Fruit fly (Drosophila melanogaster) whole organism, embryonic: ENCODE results near the gene CG34450.

Source experiments
- Aef1 ChIP-seq: fragments of 200-800 bp; sonication (Bioruptor generic); IDR thresholded peaks from 3 replicates; pipeline ENCODE4 v1.3.6; 2022; ENCODE audit warnings: missing biosample characterization, missing genetic modification characterization
- Blimp-1 ChIP-seq: fragments of 200-800 bp; sonication (Bioruptor generic); optimal IDR thresholded peaks from 3 replicates; lab custom pipeline; 2018; ENCODE audit warnings: missing biosample characterization, missing genetic modification characterization, mild to moderate bottlenecking, moderate library complexity, missing genetic modification reagents
- CG1024 ChIP-seq: fragments of 200-800 bp; sonication (Bioruptor generic); IDR thresholded peaks from 2 replicates; pipeline ENCODE4 v1.3.6; 2022; ENCODE audit warnings: missing biosample characterization, missing genetic modification characterization
- CG10543 ChIP-seq: fragments of 200-800 bp; sonication (Bioruptor generic); optimal IDR thresholded peaks from 3 replicates; lab custom pipeline; 2017; ENCODE audit warnings: missing biosample characterization, mild to moderate bottlenecking, missing genetic modification characterization, moderate library complexity
- CG11696 ChIP-seq: fragments of 200-800 bp; sonication (Bioruptor generic); IDR thresholded peaks from 2 replicates; pipeline ENCODE4 v1.3.6; 2022; ENCODE audit warnings: missing biosample characterization, missing genetic modification characterization
- CG12744 ChIP-seq: fragments of 200-800 bp; sonication (Bioruptor generic); optimal IDR thresholded peaks from 2 replicates; lab custom pipeline; 2016; ENCODE audit warnings: missing biosample characterization, missing genetic modification characterization
- CG14965 ChIP-seq: fragments of 200-800 bp; sonication (Bioruptor generic); optimal IDR thresholded peaks from 2 replicates; lab custom pipeline; 2016; ENCODE audit warnings: missing biosample characterization, missing genetic modification characterization, borderline replicate concordance
- CG15269 ChIP-seq: fragments of 200-800 bp; sonication (Bioruptor generic); optimal IDR thresholded peaks from 2 replicates; lab custom pipeline; 2018; ENCODE audit warnings: missing biosample characterization, mild to moderate bottlenecking, missing genetic modification characterization, moderate library complexity
- CG1647 ChIP-seq: fragments of 200-800 bp; sonication (Bioruptor generic); optimal IDR thresholded peaks from 3 replicates; lab custom pipeline; 2016; ENCODE audit warnings: missing biosample characterization, missing genetic modification characterization
- CG16815 ChIP-seq: fragments of 200-800 bp; sonication (Bioruptor generic); optimal IDR thresholded peaks from 3 replicates; lab custom pipeline; 2017; ENCODE audit warnings: missing biosample characterization, mild to moderate bottlenecking, missing genetic modification characterization
- CG17359 ChIP-seq: fragments of 200-800 bp; sonication (Bioruptor generic); optimal IDR thresholded peaks from 3 replicates; lab custom pipeline; 2018; ENCODE audit warnings: missing biosample characterization, mild to moderate bottlenecking, missing genetic modification characterization, moderate library complexity
- CG17385 ChIP-seq: fragments of 200-800 bp; sonication (Bioruptor generic); optimal IDR thresholded peaks from 3 replicates; lab custom pipeline; 2018; ENCODE audit warnings: missing biosample characterization, mild to moderate bottlenecking, missing genetic modification characterization
- CG17568 ChIP-seq: fragments of 200-800 bp; sonication (Bioruptor generic); optimal IDR thresholded peaks from 2 replicates; lab custom pipeline; 2018; ENCODE audit warnings: missing biosample characterization, mild to moderate bottlenecking, missing genetic modification characterization, moderate library complexity
- CG18011 ChIP-seq: fragments of 200-800 bp; sonication (Bioruptor generic); optimal IDR thresholded peaks from 2 replicates; lab custom pipeline; 2017; ENCODE audit warnings: missing biosample characterization, missing genetic modification characterization, mild to moderate bottlenecking, moderate library complexity, missing genotype
- CG18764 ChIP-seq: fragments of 200-800 bp; sonication (Bioruptor generic); optimal IDR thresholded peaks from 3 replicates; lab custom pipeline; 2016; ENCODE audit warnings: missing biosample characterization, missing genetic modification characterization
- CG2199 ChIP-seq: fragments of 200-800 bp; sonication (Bioruptor generic); IDR thresholded peaks from 3 replicates; pipeline ENCODE4 v1.3.6; 2022; ENCODE audit warnings: missing biosample characterization, missing genetic modification characterization
- CG31441 ChIP-seq: fragments of 200-800 bp; sonication (Bioruptor generic); IDR thresholded peaks from 2 replicates; pipeline ENCODE4 v1.3.6; 2022; ENCODE audit warnings: missing biosample characterization, missing genetic modification characterization
- CG34224 ChIP-seq: fragments of 200-800 bp; sonication (Bioruptor generic); IDR thresholded peaks from 3 replicates; pipeline ENCODE4 v1.3.6; 2022; ENCODE audit warnings: missing biosample characterization, missing genetic modification characterization; ENCODE audit not compliant: partially characterized antibody
- CG34376 ChIP-seq: fragments of 200-800 bp; sonication (Bioruptor generic); optimal IDR thresholded peaks from 2 replicates; lab custom pipeline; 2018; ENCODE audit warnings: missing biosample characterization, mild to moderate bottlenecking, missing genetic modification characterization
- CG4854 ChIP-seq: fragments of 200-800 bp; sonication (Bioruptor generic); optimal IDR thresholded peaks from 2 replicates; lab custom pipeline; 2016; ENCODE audit warnings: missing biosample characterization, missing genetic modification characterization, inconsistent platforms
- CG5180 ChIP-seq: fragments of 200-800 bp; sonication (Bioruptor generic); optimal IDR thresholded peaks from 3 replicates; lab custom pipeline; 2017; ENCODE audit warnings: missing biosample characterization, missing genetic modification characterization, mild to moderate bottlenecking, moderate library complexity, missing genetic modification reagents
- CG6689 ChIP-seq: fragments of 200-800 bp; sonication (Bioruptor generic); IDR thresholded peaks from 2 replicates; pipeline ENCODE4 v1.3.6; 2022; ENCODE audit warnings: missing biosample characterization, missing genetic modification characterization
- CG6813 ChIP-seq: fragments of 200-800 bp; sonication (Bioruptor generic); optimal IDR thresholded peaks from 2 replicates; lab custom pipeline; 2017; ENCODE audit warnings: missing biosample characterization, missing genetic modification characterization, mild to moderate bottlenecking, moderate library complexity, missing genetic modification reagents
- CG9817 ChIP-seq: fragments of 200-800 bp; sonication (Bioruptor generic); optimal IDR thresholded peaks from 2 replicates; lab custom pipeline; 2018; ENCODE audit warnings: missing biosample characterization, mild to moderate bottlenecking, missing genetic modification characterization, moderate library complexity
- Dad ChIP-seq: fragments of 200-800 bp; sonication (Bioruptor generic); optimal IDR thresholded peaks from 3 replicates; lab custom pipeline; 2016; ENCODE audit warnings: missing biosample characterization, missing genetic modification characterization
- Dll ChIP-seq: fragments of 200-800 bp; sonication (Bioruptor generic); IDR thresholded peaks from 4 replicates; pipeline ENCODE4 v1.3.6; 2022; ENCODE audit warnings: missing biosample characterization, missing genetic modification characterization; ENCODE audit not compliant: partially characterized antibody
- Jarid2 ChIP-seq: fragments of 200-800 bp; sonication (Bioruptor generic); optimal IDR thresholded peaks from 3 replicates; lab custom pipeline; 2017; ENCODE audit warnings: mild to moderate bottlenecking, missing biosample characterization, missing genetic modification reagents, missing genetic modification characterization
- NC2α ChIP-seq: fragments of 200-800 bp; sonication (Bioruptor generic); optimal IDR thresholded peaks from 2 replicates; lab custom pipeline; 2016; ENCODE audit warnings: missing biosample characterization, missing genetic modification characterization
- NFAT ChIP-seq: fragments of 200-800 bp; sonication (Bioruptor generic); IDR thresholded peaks from 2 replicates; pipeline ENCODE4 v1.3.6; 2022; ENCODE audit warnings: missing biosample characterization, missing genetic modification characterization
- Ravus ChIP-seq: fragments of 200-800 bp; sonication (Bioruptor generic); IDR thresholded peaks from 2 replicates; pipeline ENCODE4 v1.3.6; 2022; ENCODE audit warnings: missing biosample characterization, missing genetic modification characterization
- Scr ChIP-seq: fragments of 200-800 bp; sonication (Bioruptor generic); IDR thresholded peaks from 2 replicates; pipeline ENCODE4 v1.3.6; 2022; ENCODE audit warnings: missing biosample characterization, missing genetic modification characterization; ENCODE audit not compliant: partially characterized antibody
- Six4 ChIP-seq: fragments of 200-800 bp; sonication (Bioruptor generic); optimal IDR thresholded peaks from 2 replicates; lab custom pipeline; 2016; ENCODE audit warnings: missing biosample characterization, missing genetic modification characterization
- ara ChIP-seq: fragments of 200-800 bp; sonication (Bioruptor generic); IDR thresholded peaks from 2 replicates; pipeline ENCODE4 v1.3.6; 2022; ENCODE audit warnings: missing biosample characterization, missing genetic modification characterization
- az2 ChIP-seq: fragments of 200-800 bp; sonication (Bioruptor generic); optimal IDR thresholded peaks from 3 replicates; lab custom pipeline; 2016; ENCODE audit warnings: missing biosample characterization, missing genetic modification characterization
- crp ChIP-seq, 2 experiments: fragments of 200-800 bp; sonication (Bioruptor generic); optimal IDR thresholded peaks; 2 replicates in 1 of 2; 3 replicates in 1 of 2; lab custom pipeline; 2017; ENCODE audit warnings: missing biosample characterization in 2 of 2, missing genetic modification characterization in 2 of 2, mild to moderate bottlenecking in 1 of 2, moderate library complexity in 1 of 2
- dan ChIP-seq: fragments of 200-800 bp; sonication (Bioruptor generic); IDR thresholded peaks from 2 replicates; pipeline ENCODE4 v1.3.6; 2022; ENCODE audit warnings: missing biosample characterization, missing genetic modification characterization
- dimm ChIP-seq: fragments of 200-800 bp; sonication (Bioruptor generic); IDR thresholded peaks from 2 replicates; pipeline ENCODE4 v1.3.6; 2022; ENCODE audit warnings: missing biosample characterization, missing genetic modification characterization
- dmrt11E ChIP-seq: fragments of 200-800 bp; sonication (Bioruptor generic); optimal IDR thresholded peaks from 3 replicates; lab custom pipeline; 2018; ENCODE audit warnings: missing biosample characterization, mild to moderate bottlenecking, missing genetic modification characterization, moderate library complexity
- esg ChIP-seq: fragments of 200-800 bp; sonication (Bioruptor generic); conservative IDR thresholded peaks from 2 replicates; pipeline ENCODE4 v1.3.6; 2022; ENCODE audit warnings: missing biosample characterization, missing genetic modification characterization
- gsb ChIP-seq: fragments of 200-800 bp; sonication (Bioruptor generic); IDR thresholded peaks from 2 replicates; pipeline ENCODE4 v1.3.6; 2022; ENCODE audit warnings: missing biosample characterization, missing genetic modification characterization
- hth ChIP-seq: fragments of >200 bp; optimal IDR thresholded peaks from 2 replicates; lab custom pipeline; 2017; ENCODE audit warnings: inconsistent platforms
- ind ChIP-seq: fragments of 200-800 bp; sonication (Bioruptor generic); optimal IDR thresholded peaks from 3 replicates; lab custom pipeline; 2016; ENCODE audit warnings: missing biosample characterization, missing genetic modification characterization
- klu ChIP-seq: fragments of 200-800 bp; sonication (Bioruptor generic); IDR thresholded peaks from 2 replicates; pipeline ENCODE4 v1.3.6; 2022; ENCODE audit warnings: missing biosample characterization, missing genetic modification characterization
- kni ChIP-seq: fragments of 200-800 bp; sonication (Bioruptor generic); optimal IDR thresholded peaks from 3 replicates; lab custom pipeline; 2017; ENCODE audit warnings: mild to moderate bottlenecking, missing biosample characterization, missing genetic modification reagents, missing genetic modification characterization
- lilli ChIP-seq: fragments of 200-800 bp; sonication (Bioruptor generic); optimal IDR thresholded peaks from 3 replicates; lab custom pipeline; 2016; ENCODE audit warnings: missing biosample characterization, missing genetic modification characterization
- psq ChIP-seq: fragments of 200-800 bp; sonication (Bioruptor generic); optimal IDR thresholded peaks from 2 replicates; lab custom pipeline; 2017; ENCODE audit warnings: missing biosample characterization, missing genetic modification characterization
- scrt ChIP-seq: fragments of 200-800 bp; sonication (Bioruptor generic); optimal IDR thresholded peaks from 2 replicates; lab custom pipeline; 2018; ENCODE audit warnings: missing biosample characterization, mild to moderate bottlenecking, missing genetic modification characterization, moderate library complexity
- sd ChIP-seq: fragments of 200-800 bp; sonication (Bioruptor generic); optimal IDR thresholded peaks from 3 replicates; lab custom pipeline; 2018; ENCODE audit warnings: missing biosample characterization, mild to moderate bottlenecking, missing genetic modification characterization, moderate library complexity
- seq ChIP-seq: fragments of 200-800 bp; sonication (Bioruptor generic); IDR thresholded peaks from 2 replicates; pipeline ENCODE4 v1.3.6; 2022; ENCODE audit warnings: missing biosample characterization, missing genetic modification characterization
- sima ChIP-seq: fragments of 200-800 bp; sonication (Bioruptor generic); optimal IDR thresholded peaks from 2 replicates; lab custom pipeline; 2016; ENCODE audit warnings: missing biosample characterization, missing genetic modification characterization
- ttk ChIP-seq: fragments of 200-800 bp; sonication (Bioruptor generic); IDR thresholded peaks from 2 replicates; pipeline ENCODE4 v2.1.2; 2022; ENCODE audit warnings: missing biosample characterization, missing genetic modification characterization

Gene CG34450

dm6 chrX:9350309-9350708, 20.0 kb upstream of the CG34450 start (continued):
- TF ChIP-seq seq (0 out of 2 replicates have a peak, but pooled peaks have one; percentile 41), dan (GFP tag; lab: Robert Waterston, UW) (no peak), lilli (GFP tag; lab: Kevin White, UChicago) (no peak), scrt (GFP tag; lab: Kevin White, UChicago) (no peak), Aef1 (GFP tag; lab: Robert Waterston, UW) (no peak), crp (GFP tag; optimal IDR thresholded peaks at IDR 0.05; lab: Kevin White, UChicago) (no peak), CG17359 (tag; lab: Kevin White, UChicago) (peak; percentile 53), CG18011 (GFP tag; lab: Kevin White, UChicago) (no peak), gsb (GFP tag; lab: Robert Waterston, UW) (no peak), az2 (GFP tag; lab: Kevin White, UChicago) (peak; percentile 4), CG16815 (GFP tag; lab: Kevin White, UChicago) (no peak), CG1647 (no peak), Jarid2 (no peak), CG6689 (GFP tag; lab: Robert Waterston, UW) (no peak; the same call in 1 of the 2 replicates), esg (GFP tag; lab: Robert Waterston, UW) (no peak; the same call in 1 of the 2 replicates), CG34376 (GFP tag; lab: Kevin White, UChicago) (no peak), sd (tag; lab: Kevin White, UChicago) (peak; percentile 15), CG4854 (GFP tag; lab: Kevin White, UChicago) (no peak), CG2199 (GFP tag; lab: Robert Waterston, UW) (no peak), ttk (GFP tag; lab: Robert Waterston, UW) (no peak), CG34224 (no peak), klu (GFP tag; lab: Robert Waterston, UW) (no peak), CG5180 (GFP tag; lab: Kevin White, UChicago) (no peak), CG14965 (GFP tag; lab: Kevin White, UChicago) (no peak), CG17568 (no peak), Blimp-1 (peak; percentile 62), Ravus (GFP tag; lab: Robert Waterston, UW) (no peak), CG17385 (GFP tag; lab: Kevin White, UChicago) (peak; percentile 31), psq (no peak), CG15269 (tag; lab: Kevin White, UChicago) (peak; percentile 71), Dad (no peak), NFAT (GFP tag; lab: Robert Waterston, UW) (no peak), CG1024 (GFP tag; lab: Robert Waterston, UW) (no peak), dmrt11E (tag; lab: Kevin White, UChicago) (peak; percentile 31), dimm (no peak), Scr (GFP tag; lab: Robert Waterston, UW) (no peak), NC2α (GFP tag; lab: Kevin White, UChicago) (no peak), CG18764 (no peak), CG10543 (GFP tag; lab: Kevin White, UChicago) (no peak), Dll (GFP tag; lab: Robert Waterston, UW) (no peak), hth (no peak), CG12744 (GFP tag; lab: Kevin White, UChicago) (no peak), CG6813 (GFP tag; lab: Kevin White, UChicago) (peak; percentile 22), ind (GFP tag; lab: Kevin White, UChicago) (peak; percentile 18), CG11696 (GFP tag; lab: Robert Waterston, UW) (no peak), CG9817 (peak; percentile 14), Six4 (GFP tag; lab: Kevin White, UChicago) (peak; percentile 11), sima (no peak), kni (GFP tag; lab: Kevin White, UChicago) (no peak), CG31441 (GFP tag; lab: Robert Waterston, UW) (peak; percentile 63), ara (GFP tag; lab: Robert Waterston, UW) (no peak)
